Worm (Caenorhabditis elegans) whole organism, L3 larva: Measurements from ENCODE around the gene trap-2.

Experiments
- R02D3.7 ChIP-seq: fragments of 150-350 bp; optimal IDR thresholded peaks from 2 replicates; lab custom pipeline; 2014; ENCODE audit warnings: missing biosample characterization, missing genetic modification characterization
- ZK546.5 ChIP-seq: sonication (generic microtip); optimal IDR thresholded peaks from 2 replicates; lab custom pipeline; 2017; ENCODE audit warnings: missing biosample characterization, missing genetic modification characterization
- aly-2 ChIP-seq: fragments of 150-350 bp; optimal IDR thresholded peaks from 2 replicates; lab custom pipeline; 2014; ENCODE audit warnings: missing biosample characterization, missing genetic modification characterization
- ama-1 ChIP-seq: fragments of 150-350 bp; optimal IDR thresholded peaks from 2 replicates; lab custom pipeline; 2018
- ceh-16 ChIP-seq: sonication (generic microtip); optimal IDR thresholded peaks from 2 replicates; lab custom pipeline; 2017; ENCODE audit warnings: missing biosample characterization, missing genetic modification characterization
- ceh-28 ChIP-seq: fragments of 150-350 bp; optimal IDR thresholded peaks from 2 replicates; lab custom pipeline; 2014; ENCODE audit warnings: missing biosample characterization, missing genetic modification reagents, missing genetic modification characterization
- egl-27 ChIP-seq: sonication (generic microtip); optimal IDR thresholded peaks from 4 replicates; lab custom pipeline; 2017; ENCODE audit warnings: missing biosample characterization, missing genetic modification reagents, missing genetic modification characterization
- egl-5 ChIP-seq: fragments of 150-350 bp; optimal IDR thresholded peaks from 2 replicates; lab custom pipeline; 2017; ENCODE audit warnings: missing biosample characterization, missing genetic modification reagents, missing genetic modification characterization, inconsistent platforms
- elt-1 ChIP-seq: fragments of 150-350 bp; optimal IDR thresholded peaks from 2 replicates; lab custom pipeline; 2014; ENCODE audit warnings: missing biosample characterization, missing genetic modification characterization
- elt-2 ChIP-seq: sonication (generic microtip); optimal IDR thresholded peaks from 2 replicates; lab custom pipeline; 2016; ENCODE audit warnings: missing genetic modification reagents, mild to moderate bottlenecking, missing genetic modification characterization, missing compliant biosample characterization
- elt-3 ChIP-seq, 3 experiments: fragments of 150-350 bp in 1 of 3; sonication (generic microtip) in 2 of 3; optimal IDR thresholded peaks; 2 replicates in 2 of 3; 4 replicates in 1 of 3; lab custom pipeline; 2014 to 2017; ENCODE audit warnings: missing biosample characterization in 3 of 3, missing genetic modification characterization in 3 of 3
- fkh-10 ChIP-seq: sonication (generic microtip); optimal IDR thresholded peaks from 2 replicates; lab custom pipeline; 2017; ENCODE audit warnings: missing biosample characterization, missing genetic modification reagents, missing genetic modification characterization
- fkh-2 ChIP-seq: fragments of 150-350 bp; optimal IDR thresholded peaks from 2 replicates; lab custom pipeline; 2014; ENCODE audit warnings: missing biosample characterization, missing genetic modification reagents, missing genetic modification characterization
- fos-1 ChIP-seq: fragments of 150-350 bp; optimal IDR thresholded peaks from 2 replicates; lab custom pipeline; 2014; ENCODE audit warnings: missing biosample characterization, missing genetic modification characterization
- hmg-11 ChIP-seq: sonication (generic microtip); optimal IDR thresholded peaks from 2 replicates; lab custom pipeline; 2016; ENCODE audit warnings: missing genetic modification characterization, missing compliant biosample characterization
- jun-1 ChIP-seq: fragments of 150-350 bp; optimal IDR thresholded peaks from 2 replicates; lab custom pipeline; 2014; ENCODE audit warnings: missing biosample characterization, missing genetic modification reagents, missing genetic modification characterization
- lin-15B ChIP-seq: fragments of 150-350 bp; optimal IDR thresholded peaks from 2 replicates; lab custom pipeline; 2014; ENCODE audit warnings: missing biosample characterization, missing genetic modification characterization
- lin-39 ChIP-seq: fragments of 150-350 bp; optimal IDR thresholded peaks from 2 replicates; lab custom pipeline; 2018; ENCODE audit warnings: missing biosample characterization, missing genetic modification reagents, missing genetic modification characterization
- lsy-12 ChIP-seq: sonication (generic microtip); optimal IDR thresholded peaks from 2 replicates; lab custom pipeline; 2016; ENCODE audit warnings: mild to moderate bottlenecking, missing genetic modification characterization, missing compliant biosample characterization
- mdl-1 ChIP-seq: fragments of 150-350 bp; optimal IDR thresholded peaks from 2 replicates; lab custom pipeline; 2014; ENCODE audit warnings: missing biosample characterization, missing genetic modification characterization
- mml-1 ChIP-seq: fragments of 150-350 bp; sonication (generic microtip); optimal IDR thresholded peaks from 3 replicates; lab custom pipeline; 2014; ENCODE audit warnings: missing biosample characterization, missing genetic modification characterization
- nfya-1 ChIP-seq: sonication (generic microtip); optimal IDR thresholded peaks from 2 replicates; lab custom pipeline; 2017; ENCODE audit warnings: missing genetic modification characterization, mild to moderate bottlenecking, missing compliant biosample characterization, antibody characterized with exemption, moderate library complexity; ENCODE audit not compliant: insufficient read depth
- nhr-11 ChIP-seq: fragments of 150-350 bp; optimal IDR thresholded peaks from 2 replicates; lab custom pipeline; 2014; ENCODE audit warnings: missing biosample characterization, missing genetic modification characterization
- nhr-23 ChIP-seq: fragments of 150-350 bp; optimal IDR thresholded peaks from 2 replicates; lab custom pipeline; 2014; ENCODE audit warnings: missing biosample characterization, missing genetic modification reagents, missing genetic modification characterization
- nhr-25 ChIP-seq: sonication (generic microtip); optimal IDR thresholded peaks from 2 replicates; lab custom pipeline; 2017; ENCODE audit warnings: missing biosample characterization, missing genetic modification characterization
- nhr-28 ChIP-seq: fragments of 150-350 bp; optimal IDR thresholded peaks from 2 replicates; lab custom pipeline; 2014; ENCODE audit warnings: missing biosample characterization, missing genetic modification characterization
- nhr-43 ChIP-seq: sonication (generic microtip); optimal IDR thresholded peaks from 2 replicates; lab custom pipeline; 2016; ENCODE audit warnings: mild to moderate bottlenecking, missing genetic modification characterization, missing compliant biosample characterization; ENCODE audit not compliant: poor library complexity, severe bottlenecking
- nhr-67 ChIP-seq: fragments of 150-350 bp; optimal IDR thresholded peaks from 2 replicates; lab custom pipeline; 2014; ENCODE audit warnings: missing biosample characterization, missing genetic modification characterization
- nhr-76 ChIP-seq: fragments of 150-350 bp; sonication (generic microtip); optimal IDR thresholded peaks from 5 replicates; lab custom pipeline; 2014; ENCODE audit warnings: missing biosample characterization, missing genetic modification characterization
- nhr-77 ChIP-seq: fragments of 150-350 bp; optimal IDR thresholded peaks from 2 replicates; lab custom pipeline; 2014; ENCODE audit warnings: missing biosample characterization, missing genetic modification characterization
- pha-4 ChIP-seq: fragments of 150-350 bp; optimal IDR thresholded peaks from 2 replicates; lab custom pipeline; 2014; ENCODE audit warnings: missing biosample characterization, missing genetic modification reagents, missing genetic modification characterization
- pqm-1 ChIP-seq: fragments of 150-350 bp; optimal IDR thresholded peaks from 2 replicates; lab custom pipeline; 2017; ENCODE audit warnings: missing biosample characterization, missing genetic modification characterization, inconsistent platforms
- sea-2 ChIP-seq: fragments of 150-350 bp; sonication (generic microtip); optimal IDR thresholded peaks from 4 replicates; lab custom pipeline; 2014; ENCODE audit warnings: missing biosample characterization, missing genetic modification reagents, missing genetic modification characterization
- skn-1 ChIP-seq: fragments of 150-350 bp; optimal IDR thresholded peaks from 2 replicates; lab custom pipeline; 2014; ENCODE audit warnings: missing biosample characterization, missing genetic modification characterization
- snpc-4 ChIP-seq: fragments of 150-350 bp; optimal IDR thresholded peaks from 2 replicates; lab custom pipeline; 2014; ENCODE audit warnings: missing biosample characterization, missing genetic modification characterization
- tbx-2 ChIP-seq: sonication (generic microtip); optimal IDR thresholded peaks from 2 replicates; lab custom pipeline; 2016; ENCODE audit warnings: mild to moderate bottlenecking, missing genetic modification characterization, missing compliant biosample characterization
- unc-62 ChIP-seq: fragments of 150-350 bp; sonication (generic microtip); optimal IDR thresholded peaks from 4 replicates; lab custom pipeline; 2014; ENCODE audit warnings: missing biosample characterization, missing genetic modification reagents, missing genetic modification characterization
- zag-1 ChIP-seq: fragments of 150-350 bp; optimal IDR thresholded peaks from 2 replicates; lab custom pipeline; 2014; ENCODE audit warnings: missing biosample characterization, missing genetic modification characterization
- ztf-11 ChIP-seq: fragments of 150-350 bp; optimal IDR thresholded peaks from 2 replicates; lab custom pipeline; 2014; ENCODE audit warnings: missing biosample characterization, missing genetic modification characterization
- ztf-4 ChIP-seq: fragments of 150-350 bp; optimal IDR thresholded peaks from 2 replicates; lab custom pipeline; 2014; ENCODE audit warnings: missing biosample characterization, missing genetic modification characterization

Gene trap-2

DNA sequence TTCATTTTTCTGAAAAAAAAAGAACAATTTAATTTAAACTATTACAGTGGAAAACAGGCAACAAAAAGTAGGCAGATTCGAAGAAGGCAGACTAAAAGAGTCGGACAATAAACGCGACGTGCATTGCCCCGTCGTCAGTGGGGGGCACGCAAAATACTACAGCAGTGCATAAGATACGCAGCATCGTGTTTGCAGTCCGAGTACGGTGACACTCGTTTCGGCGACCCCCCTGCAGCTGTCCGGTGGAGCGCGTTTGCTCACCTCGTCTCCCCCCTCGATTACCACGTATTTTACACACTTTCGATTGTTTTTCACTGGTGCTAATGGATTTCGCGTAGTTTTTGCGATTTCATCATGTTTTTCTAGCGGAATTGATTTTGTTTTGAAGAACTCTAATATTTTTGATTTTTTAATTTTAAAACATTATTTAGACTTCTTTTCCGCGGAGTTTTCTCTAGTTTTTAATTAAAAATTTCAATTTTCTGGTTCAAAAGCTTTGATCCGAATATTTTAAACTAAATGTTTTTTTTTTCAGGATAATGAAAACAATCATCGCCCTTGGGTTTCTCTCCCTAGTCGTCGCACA, at the start of gene trap-2, which contains the start of gene ile-2:
TSS of gene trap-2 (minus strand) at position 9 of the 586 bp plus-strand sequence.
TSS of gene ile-2 (plus strand) at position 536 of the 586 bp plus-strand sequence.
- no peak for TF ChIP-seq ceh-16 (tag; lab: Kevin White, UChicago)
- no peak for TF ChIP-seq nhr-76
- TF ChIP-seq ceh-28 (tag; lab: Kevin White, UChicago), result peak; percentile 75
- no peak for TF ChIP-seq nhr-11 (tag; lab: Kevin White, UChicago)
- TF ChIP-seq elt-1 (tag; lab: Kevin White, UChicago), result peak; percentile 55
- peak; percentile 95 for TF ChIP-seq pha-4
- no peak for TF ChIP-seq fkh-10 (GFP tag; lab: Kevin White, UChicago)
- TF ChIP-seq ZK546.5 (tag; lab: Kevin White, UChicago), result peak; percentile 53
- no peak for TF ChIP-seq aly-2 (tag; lab: Kevin White, UChicago)
- TF ChIP-seq nhr-23 (tag; lab: Kevin White, UChicago), result peak; percentile 94
- no peak for TF ChIP-seq mml-1 (tag; lab: Kevin White, UChicago)
- peak; percentile 89 for TF ChIP-seq nhr-43 (tag; lab: Kevin White, UChicago)
- TF ChIP-seq fkh-2 (tag; lab: Kevin White, UChicago), result peak; percentile 16
- peak; percentile 99 for TF ChIP-seq lin-39 (tag; lab: Kevin White, UChicago)
- peak; percentile 85 for TF ChIP-seq lsy-12 (tag; lab: Kevin White, UChicago)
- peak; percentile 52 for TF ChIP-seq egl-27 (tag; lab: Kevin White, UChicago)
- peak; percentile 99 for TF ChIP-seq hmg-11 (tag; lab: Kevin White, UChicago)
- TF ChIP-seq nhr-77 (tag; lab: Kevin White, UChicago), result peak; percentile 33
- peak; percentile 98 for TF ChIP-seq nhr-25 (tag; lab: Kevin White, UChicago)
- peak; percentile 90 for TF ChIP-seq egl-5 (tag; lab: Kevin White, UChicago)
- no peak for TF ChIP-seq sea-2 (GFP tag; lab: Kevin White, UChicago)
- TF ChIP-seq nhr-67, result no peak
- peak; percentile 20 for TF ChIP-seq ama-1 (lab: Kevin White, UChicago)
- peak; percentile 89 for TF ChIP-seq jun-1 (tag; lab: Kevin White, UChicago)
- TF ChIP-seq ztf-11 (tag; lab: Kevin White, UChicago), result no peak
- peak; percentile 68 for TF ChIP-seq tbx-2
- peak; percentile 98 for TF ChIP-seq nfya-1
- peak; percentile 84 for TF ChIP-seq fos-1 (tag; lab: Kevin White, UChicago)
- peak; percentile 91 for TF ChIP-seq snpc-4
- peak; percentile 88 for TF ChIP-seq skn-1
- TF ChIP-seq mdl-1, result no peak
- no peak for TF ChIP-seq nhr-28 (tag; lab: Kevin White, UChicago)
- TF ChIP-seq unc-62 (GFP tag; lab: Kevin White, UChicago), result peak; percentile 71
- peak; percentile 90 for TF ChIP-seq elt-2 (tag; lab: Kevin White, UChicago)
- peak; percentile 22 for TF ChIP-seq ztf-4 (tag; lab: Kevin White, UChicago)
- TF ChIP-seq pqm-1 (tag; lab: Kevin White, UChicago), result peak; percentile 64
- TF ChIP-seq elt-3 (tag; optimal IDR thresholded peaks at IDR 0.05; lab: Kevin White, UChicago), result peak in 2 of 3 experiments; percentile 66 to 74
- TF ChIP-seq lin-15B (tag; lab: Kevin White, UChicago), result peak; percentile 96
- TF ChIP-seq R02D3.7 (tag; lab: Kevin White, UChicago), result peak; percentile 65
- TF ChIP-seq, all 47 proteins: peak for 28

DNA sequence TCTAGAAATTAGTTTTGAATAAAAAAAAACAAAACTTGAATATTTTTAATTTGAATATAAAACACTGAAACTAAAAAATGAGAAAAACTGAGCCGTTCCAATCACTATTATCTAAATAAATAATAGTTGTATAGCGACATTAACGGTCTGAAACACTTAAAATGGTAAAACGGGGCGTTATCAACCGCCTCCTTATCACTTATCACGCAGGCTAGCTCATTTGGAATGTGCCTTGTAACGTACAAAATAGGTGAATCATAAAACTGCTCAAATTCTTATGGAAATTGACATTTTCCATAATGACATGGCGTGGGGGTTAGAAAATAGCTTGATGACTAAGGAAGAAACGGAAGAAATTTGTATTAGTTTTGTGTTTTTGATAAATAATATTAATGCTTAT, 48.1 kb upstream of the trap-2 start, which contains the start of gene ifd-2:
TSS of gene ifd-2 (minus strand) at position 1 of the 400 bp plus-strand sequence.
- no peak for TF ChIP-seq mdl-1
- TF ChIP-seq elt-2 (tag; lab: Kevin White, UChicago), result peak; percentile 87
- no peak for TF ChIP-seq mml-1 (tag; lab: Kevin White, UChicago)
- TF ChIP-seq nhr-76, result no peak
- TF ChIP-seq R02D3.7 (tag; lab: Kevin White, UChicago), result no peak
- no peak for TF ChIP-seq nhr-23 (tag; lab: Kevin White, UChicago)
- TF ChIP-seq ceh-16 (tag; lab: Kevin White, UChicago), result no peak
- no peak for TF ChIP-seq fkh-10 (GFP tag; lab: Kevin White, UChicago)
- TF ChIP-seq zag-1 (tag; lab: Kevin White, UChicago), result no peak
- no peak for TF ChIP-seq fos-1 (tag; lab: Kevin White, UChicago)
- no peak for TF ChIP-seq nhr-25 (tag; lab: Kevin White, UChicago)
- TF ChIP-seq pha-4, result peak; percentile 8
- peak; percentile 74 for TF ChIP-seq pqm-1 (tag; lab: Kevin White, UChicago)
- TF ChIP-seq nfya-1, result no peak
- no peak for TF ChIP-seq nhr-77 (tag; lab: Kevin White, UChicago)
- no peak for TF ChIP-seq nhr-67
- TF ChIP-seq, all 47 proteins: peak for 3
